Fruit fly (Drosophila melanogaster) whole organism, wandering third instar larva: Measurements from ENCODE around the gene CG34258.

ENCODE experiments used
- Abd-B ChIP-seq: fragments of >200 bp; optimal IDR thresholded peaks from 2 replicates; lab custom pipeline; 2017; ENCODE audit warnings: missing biosample characterization, missing genetic modification characterization
- Mio ChIP-seq: sonication (Bioruptor generic); optimal IDR thresholded peaks from 2 replicates; lab custom pipeline; 2016; ENCODE audit warnings: missing biosample characterization, missing genetic modification characterization
- br ChIP-seq: fragments of 200-800 bp; sonication (Bioruptor generic); optimal IDR thresholded peaks from 2 replicates; lab custom pipeline; 2016; ENCODE audit warnings: missing biosample characterization, missing genetic modification characterization
- dsf ChIP-seq: sonication (Bioruptor generic); optimal IDR thresholded peaks from 2 replicates; lab custom pipeline; 2016; ENCODE audit warnings: missing biosample characterization, missing genetic modification characterization, borderline replicate concordance
- foxo ChIP-seq, 2 experiments: fragments of 200-800 bp; sonication (Bioruptor generic); optimal IDR thresholded peaks; 2 replicates in 1 of 2; 3 replicates in 1 of 2; lab custom pipeline; 2016 to 2017; ENCODE audit warnings: missing biosample characterization in 2 of 2, missing genetic modification characterization in 2 of 2
- fru ChIP-seq: fragments of 200-800 bp; sonication (Bioruptor generic); optimal IDR thresholded peaks from 3 replicates; lab custom pipeline; 2016; ENCODE audit warnings: missing biosample characterization, mild to moderate bottlenecking, missing genetic modification characterization
- psq ChIP-seq: fragments of 200-800 bp; sonication (Bioruptor generic); optimal IDR thresholded peaks from 3 replicates; lab custom pipeline; 2017; ENCODE audit warnings: missing biosample characterization, mild to moderate bottlenecking, missing genetic modification characterization, moderate library complexity
- sage ChIP-seq: fragments of 200-800 bp; sonication (Bioruptor generic); optimal IDR thresholded peaks from 2 replicates; lab custom pipeline; 2016; ENCODE audit warnings: missing biosample characterization, mild to moderate bottlenecking, missing genetic modification characterization
- tai ChIP-seq: sonication (Bioruptor generic); optimal IDR thresholded peaks from 2 replicates; lab custom pipeline; 2016; ENCODE audit warnings: missing biosample characterization, missing genetic modification characterization
- usp ChIP-seq: fragments of >200 bp; optimal IDR thresholded peaks from 2 replicates; lab custom pipeline; 2017; ENCODE audit warnings: missing biosample characterization, missing genetic modification characterization

DNA sequence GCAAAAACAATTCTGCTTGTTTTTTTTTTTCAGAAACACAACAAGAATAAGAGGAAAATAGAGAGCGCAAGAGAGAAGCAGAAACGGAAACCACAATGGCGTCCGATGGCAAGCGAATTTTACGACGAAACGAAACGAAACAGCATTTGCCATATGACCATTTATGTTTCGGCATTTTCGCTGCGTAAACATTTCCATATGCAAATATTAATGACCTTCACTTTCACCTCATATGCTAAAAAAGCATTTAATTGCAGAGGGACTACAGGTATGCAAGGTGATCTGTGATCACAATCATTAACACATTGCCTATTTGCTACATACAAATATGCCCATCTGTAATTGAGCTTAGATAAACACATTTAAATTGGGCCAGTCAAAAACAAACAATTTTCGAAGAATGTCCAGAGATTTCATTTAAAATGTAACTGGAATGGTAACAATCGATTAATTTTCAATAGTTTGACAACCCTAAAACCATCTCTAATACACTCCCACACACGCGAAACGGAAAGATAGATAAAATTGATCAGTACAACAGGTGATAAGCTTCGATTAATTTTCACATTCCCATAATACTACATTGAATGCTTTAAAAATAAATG, 45.5 kb downstream of the CG34258 start:
- TF ChIP-seq dsf (GFP tag; lab: Kevin White, UChicago) (no peak), tai (no peak), Abd-B (GFP tag; lab: Kevin White, UChicago) (no peak), foxo (GFP tag; optimal IDR thresholded peaks at IDR 0.05; lab: Kevin White, UChicago) (no peak), fru (GFP tag; lab: Kevin White, UChicago) (no peak), br (GFP tag; lab: Kevin White, UChicago) (no peak), psq (GFP tag; lab: Kevin White, UChicago) (no peak), usp (GFP tag; lab: Kevin White, UChicago) (no peak), sage (GFP tag; lab: Kevin White, UChicago) (no peak), Mio (no peak)
